Worm (Caenorhabditis elegans) whole organism, midembryonic: ENCODE data around the gene F48G7.7.

Experiments used
- klf-2 ChIP-seq: fragments of 200-800 bp; sonication (Bioruptor generic); conservative IDR thresholded peaks from 2 replicates; pipeline ENCODE4 v1.3.6; 2022; ENCODE audit warnings: missing genetic modification reagents, missing genetic modification characterization, missing compliant biosample characterization
- med-1 ChIP-seq: sonication (generic microtip); optimal IDR thresholded peaks from 2 replicates; lab custom pipeline; 2017; ENCODE audit warnings: missing genetic modification characterization, mild to moderate bottlenecking, missing compliant biosample characterization, antibody characterized with exemption, missing genetic modification reagents; ENCODE audit not compliant: insufficient read depth

DNA sequence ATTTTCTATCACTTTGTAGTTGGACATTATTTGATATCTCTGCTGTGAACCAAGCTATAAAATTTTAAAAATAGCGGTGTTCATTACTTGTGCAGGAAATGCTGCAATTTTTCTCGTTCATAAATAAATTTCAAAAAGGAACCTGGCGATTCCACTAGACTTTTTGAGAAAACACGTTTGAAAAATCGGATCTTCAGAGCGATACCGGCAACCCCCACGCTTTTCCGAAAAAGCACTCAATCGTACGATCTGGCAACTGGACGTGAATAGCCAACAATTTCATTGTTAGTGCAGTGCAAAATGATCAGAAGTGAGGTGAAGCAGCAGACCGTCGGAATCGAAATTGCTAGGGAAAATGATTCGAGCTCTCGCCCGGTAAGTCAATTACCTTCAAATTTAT is 44.6 kb downstream of the F48G7.7 start, which contains the start of gene nstp-7:
- TF ChIP-seq klf-2 (no peak), med-1 (GFP tag; lab: Kevin White, UChicago) (no peak)
